Fruit fly (Drosophila melanogaster) whole organism, embryonic: ENCODE data around the gene CG15912.

Experiments used
- ATbp ChIP-seq: fragments of 200-800 bp; sonication (Bioruptor generic); optimal IDR thresholded peaks from 2 replicates; lab custom pipeline; 2017; ENCODE audit warnings: missing biosample characterization, mild to moderate bottlenecking, missing genetic modification characterization, missing genetic modification reagents
- Aef1 ChIP-seq: fragments of 200-800 bp; sonication (Bioruptor generic); IDR thresholded peaks from 3 replicates; pipeline ENCODE4 v1.3.6; 2022; ENCODE audit warnings: missing biosample characterization, missing genetic modification characterization
- CG10274 ChIP-seq: fragments of 200-800 bp; sonication (Bioruptor generic); optimal IDR thresholded peaks from 3 replicates; lab custom pipeline; 2017; ENCODE audit warnings: missing biosample characterization, mild to moderate bottlenecking, missing genetic modification characterization
- CG10959 ChIP-seq: fragments of 200-800 bp; sonication (Bioruptor generic); IDR thresholded peaks from 2 replicates; pipeline ENCODE4 v1.3.6; 2022; ENCODE audit warnings: missing biosample characterization, missing genetic modification characterization
- CG10979 ChIP-seq: fragments of 200-800 bp; sonication (Bioruptor generic); optimal IDR thresholded peaks from 2 replicates; lab custom pipeline; 2018; ENCODE audit warnings: missing biosample characterization, mild to moderate bottlenecking, missing genetic modification characterization, moderate library complexity
- CG11085 ChIP-seq: fragments of 200-800 bp; sonication (Bioruptor generic); IDR thresholded peaks from 2 replicates; pipeline ENCODE4 v1.3.6; 2022; ENCODE audit warnings: missing biosample characterization, missing genetic modification characterization
- CG11723 ChIP-seq: fragments of 200-800 bp; sonication (Bioruptor generic); optimal IDR thresholded peaks from 2 replicates; lab custom pipeline; 2017; ENCODE audit warnings: missing biosample characterization, mild to moderate bottlenecking, missing genetic modification characterization
- CG12391 ChIP-seq: fragments of 200-800 bp; sonication (Bioruptor generic); optimal IDR thresholded peaks from 3 replicates; lab custom pipeline; 2018; ENCODE audit warnings: missing biosample characterization, mild to moderate bottlenecking, missing genetic modification characterization, moderate library complexity
- CG12659 ChIP-seq: fragments of 200-800 bp; sonication (Bioruptor generic); optimal IDR thresholded peaks from 3 replicates; lab custom pipeline; 2017; ENCODE audit warnings: mild to moderate bottlenecking, missing biosample characterization, missing genetic modification reagents, missing genetic modification characterization
- CG14710 ChIP-seq: fragments of 200-800 bp; sonication (Bioruptor generic); optimal IDR thresholded peaks from 3 replicates; lab custom pipeline; 2019; ENCODE audit warnings: missing biosample characterization, mild to moderate bottlenecking, missing genetic modification characterization, moderate library complexity
- CG15514 ChIP-seq: fragments of 200-800 bp; sonication (Bioruptor generic); optimal IDR thresholded peaks from 3 replicates; lab custom pipeline; 2017; ENCODE audit warnings: missing biosample characterization, missing genetic modification characterization, mild to moderate bottlenecking, moderate library complexity, missing genetic modification reagents
- CG15601 ChIP-seq: fragments of 200-800 bp; sonication (Bioruptor generic); optimal IDR thresholded peaks from 3 replicates; lab custom pipeline; 2019; ENCODE audit warnings: missing biosample characterization, mild to moderate bottlenecking, missing genetic modification characterization, moderate library complexity
- CG15696 ChIP-seq: fragments of 200-800 bp; sonication (Bioruptor generic); optimal IDR thresholded peaks from 2 replicates; lab custom pipeline; 2019; ENCODE audit warnings: missing biosample characterization, mild to moderate bottlenecking, missing genetic modification characterization, moderate library complexity
- CG17361 ChIP-seq: fragments of 200-800 bp; sonication (Bioruptor generic); IDR thresholded peaks from 3 replicates; pipeline ENCODE4 v1.3.6; 2022; ENCODE audit warnings: missing biosample characterization, missing genetic modification characterization
- CG17385 ChIP-seq: fragments of 200-800 bp; sonication (Bioruptor generic); optimal IDR thresholded peaks from 3 replicates; lab custom pipeline; 2018; ENCODE audit warnings: missing biosample characterization, mild to moderate bottlenecking, missing genetic modification characterization
- CG17829 ChIP-seq: fragments of 200-800 bp; optimal IDR thresholded peaks from 2 replicates; lab custom pipeline; 2019; ENCODE audit warnings: missing biosample characterization, mild to moderate bottlenecking, missing genetic modification characterization, moderate library complexity
- CG18262 ChIP-seq: fragments of 200-800 bp; optimal IDR thresholded peaks from 3 replicates; lab custom pipeline; 2019; ENCODE audit warnings: missing biosample characterization, mild to moderate bottlenecking, missing genetic modification characterization, moderate library complexity
- CG2712 ChIP-seq: fragments of 200-800 bp; optimal IDR thresholded peaks from 3 replicates; lab custom pipeline; 2019; ENCODE audit warnings: missing biosample characterization, mild to moderate bottlenecking, missing genetic modification characterization, moderate library complexity
- CG6689 ChIP-seq: fragments of 200-800 bp; sonication (Bioruptor generic); IDR thresholded peaks from 2 replicates; pipeline ENCODE4 v1.3.6; 2022; ENCODE audit warnings: missing biosample characterization, missing genetic modification characterization
- CG7271 ChIP-seq: fragments of 200-800 bp; sonication (Bioruptor generic); optimal IDR thresholded peaks from 2 replicates; lab custom pipeline; 2018; ENCODE audit warnings: missing biosample characterization, mild to moderate bottlenecking, missing genetic modification characterization, moderate library complexity
- CG8359 ChIP-seq: fragments of 200-800 bp; sonication (Bioruptor generic); optimal IDR thresholded peaks from 2 replicates; lab custom pipeline; 2017; ENCODE audit warnings: missing biosample characterization, mild to moderate bottlenecking, missing genetic modification characterization, borderline replicate concordance
- CG9727 ChIP-seq: fragments of 200-800 bp; sonication (Bioruptor generic); optimal IDR thresholded peaks from 3 replicates; lab custom pipeline; 2017; ENCODE audit warnings: missing biosample characterization, mild to moderate bottlenecking, missing genetic modification characterization
- D ChIP-seq, 2 experiments: fragments of 200-800 bp in 1 of 2; fragments of >200 bp in 1 of 2; sonication (Bioruptor generic) in 1 of 2; optimal IDR thresholded peaks; 2 replicates in 1 of 2; 3 replicates in 1 of 2; lab custom pipeline; 2017; ENCODE audit warnings: mild to moderate bottlenecking in 1 of 2, missing biosample characterization in 1 of 2, missing genetic modification characterization in 1 of 2, missing genetic modification reagents in 1 of 2
- Dfd ChIP-seq, 2 experiments: fragments of >200 bp; optimal IDR thresholded peaks; 2 replicates each; lab custom pipeline; 2017; ENCODE audit warnings: missing biosample characterization in 2 of 2, missing genetic modification characterization in 2 of 2
- MESR4 ChIP-seq: fragments of 200-800 bp; sonication (Bioruptor generic); optimal IDR thresholded peaks from 2 replicates; lab custom pipeline; 2018; ENCODE audit warnings: missing biosample characterization, mild to moderate bottlenecking, missing genetic modification characterization, moderate library complexity
- Myb ChIP-seq: fragments of 200-800 bp; sonication (Bioruptor generic); optimal IDR thresholded peaks from 2 replicates; lab custom pipeline; 2016; ENCODE audit warnings: missing biosample characterization, missing genetic modification characterization
- NC2α ChIP-seq: fragments of 200-800 bp; sonication (Bioruptor generic); optimal IDR thresholded peaks from 2 replicates; lab custom pipeline; 2016; ENCODE audit warnings: missing biosample characterization, missing genetic modification characterization
- Pdp1 ChIP-seq, 2 experiments: fragments of 200-800 bp; sonication (Bioruptor generic); optimal IDR thresholded peaks; 3 replicates each; lab custom pipeline; 2016; ENCODE audit warnings: missing biosample characterization in 2 of 2, missing genetic modification characterization in 2 of 2, mild to moderate bottlenecking in 1 of 2, moderate library complexity in 1 of 2
- Sox100B ChIP-seq: fragments of 200-800 bp; sonication (Bioruptor generic); optimal IDR thresholded peaks from 3 replicates; lab custom pipeline; 2018; ENCODE audit warnings: missing biosample characterization, mild to moderate bottlenecking, missing genetic modification characterization
- Sox102F ChIP-seq: fragments of 200-800 bp; sonication (Bioruptor generic); optimal IDR thresholded peaks from 2 replicates; lab custom pipeline; 2018; ENCODE audit warnings: missing biosample characterization, mild to moderate bottlenecking, missing genetic modification characterization, moderate library complexity
- Ssrp ChIP-seq: fragments of 200-800 bp; sonication (Bioruptor generic); optimal IDR thresholded peaks from 2 replicates; lab custom pipeline; 2018; ENCODE audit warnings: missing biosample characterization, mild to moderate bottlenecking, missing genetic modification characterization, moderate library complexity
- Usf ChIP-seq: fragments of 200-800 bp; sonication (Bioruptor generic); optimal IDR thresholded peaks from 2 replicates; lab custom pipeline; 2017; ENCODE audit warnings: missing genotype, missing biosample characterization, missing genetic modification characterization
- bsh ChIP-seq, 2 experiments: fragments of 200-800 bp; sonication (Bioruptor generic); optimal IDR thresholded peaks; 2 replicates each; lab custom pipeline; 2017 to 2018; ENCODE audit warnings: mild to moderate bottlenecking in 2 of 2, missing biosample characterization in 2 of 2, missing genetic modification characterization in 2 of 2, moderate library complexity in 1 of 2
- chif ChIP-seq, 2 experiments: fragments of 200-800 bp; sonication (Bioruptor generic); optimal IDR thresholded peaks; 3 replicates each; lab custom pipeline; 2016; ENCODE audit warnings: missing biosample characterization in 2 of 2, missing genetic modification characterization in 2 of 2
- croc ChIP-seq: fragments of 200-800 bp; sonication (Bioruptor generic); conservative IDR thresholded peaks from 3 replicates; pipeline ENCODE4 v1.3.6; 2022; ENCODE audit warnings: missing biosample characterization, missing genetic modification characterization
- dysf ChIP-seq: fragments of 200-800 bp; sonication (Bioruptor generic); IDR thresholded peaks from 3 replicates; pipeline ENCODE4 v1.3.6; 2022; ENCODE audit warnings: missing biosample characterization, missing genetic modification characterization
- esg ChIP-seq: fragments of 200-800 bp; sonication (Bioruptor generic); conservative IDR thresholded peaks from 2 replicates; pipeline ENCODE4 v1.3.6; 2022; ENCODE audit warnings: missing biosample characterization, missing genetic modification characterization
- fd96Cb ChIP-seq: fragments of 200-800 bp; sonication (Bioruptor generic); optimal IDR thresholded peaks from 2 replicates; lab custom pipeline; 2018; ENCODE audit warnings: missing biosample characterization, mild to moderate bottlenecking, missing genetic modification characterization, moderate library complexity
- gcm ChIP-seq: fragments of 200-800 bp; sonication (Bioruptor generic); optimal IDR thresholded peaks from 2 replicates; lab custom pipeline; 2019; ENCODE audit warnings: missing biosample characterization, mild to moderate bottlenecking, missing genetic modification characterization, moderate library complexity
- hkb ChIP-seq, 2 experiments: fragments of 200-800 bp in 1 of 2; fragments of >200 bp in 1 of 2; sonication (Bioruptor generic) in 1 of 2; IDR thresholded peaks in 1 of 2; optimal IDR thresholded peaks in 1 of 2; 2 replicates each; pipeline versions ENCODE4 v1.3.6 to Lab custom; 2017 to 2022; ENCODE audit warnings: missing biosample characterization in 1 of 2, missing genetic modification characterization in 1 of 2
- odd ChIP-seq: fragments of 200-800 bp; sonication (Bioruptor generic); optimal IDR thresholded peaks from 2 replicates; lab custom pipeline; 2017; ENCODE audit warnings: missing biosample characterization, mild to moderate bottlenecking, missing genetic modification characterization
- prd ChIP-seq, 3 experiments: fragments of >200 bp in 2 of 3; fragments of 200-800 bp in 1 of 3; sonication (Bioruptor generic) in 1 of 3; optimal IDR thresholded peaks in 2 of 3; IDR thresholded peaks in 1 of 3; 2 replicates in 2 of 3; 3 replicates in 1 of 3; pipeline versions ENCODE4 v1.3.6 to Lab custom; 2017 to 2022; ENCODE audit warnings: missing biosample characterization in 1 of 3, missing genetic modification characterization in 1 of 3
- sc ChIP-seq, 3 experiments: fragments of >200 bp in 2 of 3; fragments of 200-800 bp in 1 of 3; sonication (Bioruptor generic) in 1 of 3; optimal IDR thresholded peaks; 2 replicates in 2 of 3; 3 replicates in 1 of 3; lab custom pipeline; 2017; ENCODE audit warnings: mild to moderate bottlenecking in 1 of 3, missing biosample characterization in 1 of 3, missing genetic modification characterization in 1 of 3, missing genetic modification reagents in 1 of 3
- slp2 ChIP-seq: fragments of 200-800 bp; sonication (Bioruptor generic); optimal IDR thresholded peaks from 2 replicates; lab custom pipeline; 2016; ENCODE audit warnings: missing biosample characterization, missing genetic modification characterization
- ssp ChIP-seq: fragments of 200-800 bp; sonication (Bioruptor generic); IDR thresholded peaks from 2 replicates; pipeline ENCODE4 v1.3.6; 2022; ENCODE audit warnings: missing biosample characterization, missing genetic modification characterization
- stc ChIP-seq: fragments of 200-800 bp; sonication (Bioruptor generic); IDR thresholded peaks from 2 replicates; pipeline ENCODE4 v1.3.6; 2022; ENCODE audit warnings: missing biosample characterization, missing genetic modification characterization
- vvl ChIP-seq: fragments of 200-800 bp; sonication (Bioruptor generic); IDR thresholded peaks from 2 replicates; pipeline ENCODE4 v1.3.6; 2022; ENCODE audit warnings: missing biosample characterization, missing genetic modification characterization

The CG15912 gene

DNA sequence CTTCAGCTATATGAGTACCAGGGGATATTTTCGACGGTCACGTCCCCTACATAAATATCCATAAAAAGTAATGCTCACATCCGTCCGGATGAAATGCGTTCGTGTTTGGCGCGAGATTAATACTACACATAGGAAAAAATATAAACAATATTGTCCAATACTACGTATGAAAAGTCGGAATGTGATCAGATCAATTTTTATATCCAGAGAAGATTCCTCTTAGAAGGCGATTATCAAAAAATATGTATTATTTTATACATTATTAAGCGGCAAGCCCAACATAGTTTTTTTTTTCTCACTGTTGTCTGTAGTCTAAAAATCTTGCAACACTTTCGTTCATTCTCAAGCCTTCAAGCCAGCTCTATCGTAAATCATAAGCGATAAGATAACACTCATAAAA, 25.1 kb downstream of the CG15912 start (continued):
- no peak for TF ChIP-seq CG15601 (tag; lab: Kevin White, UChicago)
- peak; percentile 41; the same call in 2 of the 3 replicates for TF ChIP-seq CG17361 (GFP tag; lab: Robert Waterston, UW)
- no peak for TF ChIP-seq Dfd (GFP tag; optimal IDR thresholded peaks at IDR 0.05; lab: Kevin White, UChicago)
- TF ChIP-seq esg = no peak; the same call in 1 of the 2 replicates
- peak; percentile 44 for TF ChIP-seq CG12391 (tag; lab: Kevin White, UChicago)
- TF ChIP-seq vvl (GFP tag; lab: Robert Waterston, UW) = peak; percentile 58; the same call in 1 of the 2 replicates
- peak; percentile 66 for TF ChIP-seq CG2712
- TF ChIP-seq prd (optimal IDR thresholded peaks at IDR 0.05; lab: Kevin White, UChicago) = no peak
- TF ChIP-seq prd (GFP tag; IDR thresholded peaks at IDR 0.05; lab: Robert Waterston, UW) = peak; percentile 56
- TF ChIP-seq Ssrp (tag; lab: Kevin White, UChicago) = peak; percentile 26
- peak; percentile 27; the same call in 1 of the 2 replicates for TF ChIP-seq CG6689
- no peak for TF ChIP-seq MESR4 (GFP tag; lab: Kevin White, UChicago)
- no peak for TF ChIP-seq CG8359
- TF ChIP-seq odd = no peak
- TF ChIP-seq bsh (GFP tag; optimal IDR thresholded peaks at IDR 0.05; lab: Kevin White, UChicago) = peak in 1 of 2 experiments; percentile 62
- TF ChIP-seq sc (optimal IDR thresholded peaks at IDR 0.05; lab: Kevin White, UChicago) = no peak
- peak; percentile 17 for TF ChIP-seq sc (GFP tag; optimal IDR thresholded peaks at IDR 0.05; lab: Kevin White, UChicago)
- TF ChIP-seq stc (GFP tag; lab: Robert Waterston, UW) = no peak
- peak; percentile 3 for TF ChIP-seq CG17385
- TF ChIP-seq Aef1 (GFP tag; lab: Robert Waterston, UW) = no peak
- no peak for TF ChIP-seq CG12659 (GFP tag; lab: Kevin White, UChicago)
- TF ChIP-seq CG7271 = no peak
- TF ChIP-seq chif (GFP tag; optimal IDR thresholded peaks at IDR 0.05; lab: Kevin White, UChicago) = peak in 1 of 2 experiments; percentile 47
- TF ChIP-seq ssp = 0 out of 2 replicates have a peak, but pooled peaks have one; percentile 13
- TF ChIP-seq Usf (GFP tag; lab: Kevin White, UChicago) = peak; percentile 3
- TF ChIP-seq croc (GFP tag; lab: Robert Waterston, UW) = peak; percentile 36; the same call in 1 of the 3 replicates
- TF ChIP-seq CG10959 = peak; percentile 65; the same call in 1 of the 2 replicates
- 0 out of 3 replicates have a peak, but pooled peaks have one; percentile 35 for TF ChIP-seq dysf (GFP tag; lab: Robert Waterston, UW)
- no peak for TF ChIP-seq CG11723 (GFP tag; lab: Kevin White, UChicago)
- no peak for TF ChIP-seq gcm (GFP tag; lab: Kevin White, UChicago)
- peak; percentile 57 for TF ChIP-seq CG15696 (tag; lab: Kevin White, UChicago)
- TF ChIP-seq D (optimal IDR thresholded peaks at IDR 0.05; lab: Kevin White, UChicago) = no peak
- peak; percentile 27 for TF ChIP-seq D (GFP tag; optimal IDR thresholded peaks at IDR 0.05; lab: Kevin White, UChicago)
- no peak for TF ChIP-seq CG11085 (GFP tag; lab: Robert Waterston, UW)
- peak; percentile 17 for TF ChIP-seq ATbp (GFP tag; lab: Kevin White, UChicago)
- peak; percentile 17 for TF ChIP-seq fd96Cb
- TF ChIP-seq CG14710 (tag; lab: Kevin White, UChicago) = peak; percentile 33
- TF ChIP-seq CG9727 (GFP tag; lab: Kevin White, UChicago) = peak; percentile 50
- no peak for TF ChIP-seq NC2α (GFP tag; lab: Kevin White, UChicago)
- no peak for TF ChIP-seq CG15514 (GFP tag; lab: Kevin White, UChicago)
- TF ChIP-seq hkb (optimal IDR thresholded peaks at IDR 0.05; lab: Kevin White, UChicago) = no peak
- 0 out of 2 replicates have a peak, but pooled peaks have one; percentile 37 for TF ChIP-seq hkb (GFP tag; IDR thresholded peaks at IDR 0.05; lab: Robert Waterston, UW)
- peak; percentile 42 for TF ChIP-seq Sox102F (GFP tag; lab: Kevin White, UChicago)
- peak; percentile 55 for TF ChIP-seq CG18262 (tag; lab: Kevin White, UChicago)
- peak; percentile 61 for TF ChIP-seq CG10979
- no peak for TF ChIP-seq slp2 (GFP tag; lab: Kevin White, UChicago)
- peak; percentile 23 for TF ChIP-seq CG17829 (tag; lab: Kevin White, UChicago)
- TF ChIP-seq CG10274 (GFP tag; lab: Kevin White, UChicago) = no peak
- peak in 1 of 2 experiments; percentile 5 for TF ChIP-seq Pdp1 (GFP tag; optimal IDR thresholded peaks at IDR 0.05; lab: Kevin White, UChicago)
- TF ChIP-seq Sox100B (GFP tag; lab: Kevin White, UChicago) = no peak
- no peak for TF ChIP-seq Myb (GFP tag; lab: Kevin White, UChicago)
